Worm (Caenorhabditis elegans) whole organism, late embryonic: ENCODE measurements around the gene Y57A10C.1.

Source experiments
- C08G9.2 ChIP-seq: sonication (generic microtip); optimal IDR thresholded peaks from 2 replicates; lab custom pipeline; 2016; ENCODE audit warnings: mild to moderate bottlenecking, missing genetic modification characterization, moderate library complexity, missing compliant biosample characterization
- C38D4.7 ChIP-seq: fragments of 200-800 bp; sonication (Bioruptor generic); optimal IDR thresholded peaks from 2 replicates; lab custom pipeline; 2018; ENCODE audit warnings: mild to moderate bottlenecking, missing genetic modification characterization, moderate library complexity, missing compliant biosample characterization
- F13H6.1 ChIP-seq: sonication (generic microtip); optimal IDR thresholded peaks from 2 replicates; lab custom pipeline; 2016; ENCODE audit warnings: missing genetic modification characterization, missing compliant biosample characterization
- K09A11.1 ChIP-seq: sonication (generic microtip); optimal IDR thresholded peaks from 2 replicates; lab custom pipeline; 2017; ENCODE audit warnings: antibody characterized with exemption, mild to moderate bottlenecking, missing genetic modification characterization, missing compliant biosample characterization; ENCODE audit not compliant: insufficient read depth
- ahr-1 ChIP-seq: sonication (generic microtip); optimal IDR thresholded peaks from 2 replicates; lab custom pipeline; 2016; ENCODE audit warnings: missing genetic modification characterization, missing compliant biosample characterization
- ceh-14 ChIP-seq: sonication (generic microtip); optimal IDR thresholded peaks from 2 replicates; lab custom pipeline; 2016; ENCODE audit warnings: missing genotype, missing genetic modification characterization, missing compliant biosample characterization
- ceh-18 ChIP-seq: sonication (generic microtip); optimal IDR thresholded peaks from 2 replicates; lab custom pipeline; 2016; ENCODE audit warnings: missing genetic modification characterization, missing compliant biosample characterization
- ceh-19 ChIP-seq: fragments of 200-800 bp; sonication (Bioruptor generic); optimal IDR thresholded peaks from 2 replicates; lab custom pipeline; 2018; ENCODE audit warnings: mild to moderate bottlenecking, missing genetic modification characterization, missing compliant biosample characterization
- ceh-2 ChIP-seq: sonication (generic microtip); optimal IDR thresholded peaks from 2 replicates; lab custom pipeline; 2016; ENCODE audit warnings: missing genotype, missing genetic modification characterization, missing compliant biosample characterization
- ceh-24 ChIP-seq: sonication (generic microtip); optimal IDR thresholded peaks from 2 replicates; lab custom pipeline; 2016; ENCODE audit warnings: mild to moderate bottlenecking, missing genetic modification characterization, missing compliant biosample characterization
- ceh-31 ChIP-seq: sonication (generic microtip); optimal IDR thresholded peaks from 2 replicates; lab custom pipeline; 2016; ENCODE audit warnings: missing genetic modification characterization, missing compliant biosample characterization
- ceh-34 ChIP-seq: sonication (generic microtip); optimal IDR thresholded peaks from 2 replicates; lab custom pipeline; 2016; ENCODE audit warnings: mild to moderate bottlenecking, missing genetic modification characterization, missing compliant biosample characterization
- ceh-45 ChIP-seq: fragments of 200-800 bp; sonication (Bioruptor generic); IDR thresholded peaks from 2 replicates; pipeline ENCODE4 v1.3.6; 2022; ENCODE audit warnings: missing genetic modification reagents, missing genetic modification characterization, missing compliant biosample characterization
- ceh-48 ChIP-seq: sonication (generic microtip); optimal IDR thresholded peaks from 2 replicates; lab custom pipeline; 2016; ENCODE audit warnings: missing genetic modification characterization, inconsistent platforms, missing compliant biosample characterization
- che-1 ChIP-seq: sonication (generic microtip); optimal IDR thresholded peaks from 2 replicates; lab custom pipeline; 2016; ENCODE audit warnings: mild to moderate bottlenecking, missing genetic modification characterization, missing compliant biosample characterization
- dmd-4 ChIP-seq: sonication (generic microtip); optimal IDR thresholded peaks from 2 replicates; lab custom pipeline; 2016; ENCODE audit warnings: borderline replicate concordance, missing genetic modification characterization, missing compliant biosample characterization
- dve-1 ChIP-seq: sonication (generic microtip); optimal IDR thresholded peaks from 2 replicates; lab custom pipeline; 2017; ENCODE audit warnings: antibody characterized with exemption, mild to moderate bottlenecking, missing genetic modification characterization, missing compliant biosample characterization
- elt-2 ChIP-seq: sonication (generic microtip); optimal IDR thresholded peaks from 2 replicates; lab custom pipeline; 2016; ENCODE audit warnings: missing genetic modification reagents, missing genetic modification characterization, missing compliant biosample characterization
- elt-4 ChIP-seq: sonication (generic microtip); optimal IDR thresholded peaks from 2 replicates; lab custom pipeline; 2016; ENCODE audit warnings: missing genetic modification characterization, missing compliant biosample characterization
- eyg-1 ChIP-seq: sonication (generic microtip); optimal IDR thresholded peaks from 2 replicates; lab custom pipeline; 2016; ENCODE audit warnings: missing genotype, missing genetic modification characterization, missing compliant biosample characterization
- fax-1 ChIP-seq: sonication (generic microtip); optimal IDR thresholded peaks from 2 replicates; lab custom pipeline; 2016; ENCODE audit warnings: missing genotype, missing genetic modification characterization, missing compliant biosample characterization
- fkh-10 ChIP-seq: fragments of 150-350 bp; optimal IDR thresholded peaks from 2 replicates; lab custom pipeline; 2014; ENCODE audit warnings: missing biosample characterization, missing genetic modification reagents, missing genetic modification characterization
- fkh-6 ChIP-seq: sonication (generic microtip); optimal IDR thresholded peaks from 2 replicates; lab custom pipeline; 2016; ENCODE audit warnings: missing genetic modification characterization, missing compliant biosample characterization
- hlh-13 ChIP-seq: fragments of 200-800 bp; sonication (Bioruptor generic); optimal IDR thresholded peaks from 2 replicates; lab custom pipeline; 2018; ENCODE audit warnings: mild to moderate bottlenecking, missing genetic modification characterization, missing compliant biosample characterization
- hlh-8 ChIP-seq: sonication (generic microtip); optimal IDR thresholded peaks from 2 replicates; lab custom pipeline; 2016; ENCODE audit warnings: missing genotype, missing genetic modification characterization, missing compliant biosample characterization
- lin-11 ChIP-seq: fragments of 200-800 bp; sonication (Bioruptor generic); optimal IDR thresholded peaks from 2 replicates; lab custom pipeline; 2018; ENCODE audit warnings: mild to moderate bottlenecking, missing genetic modification characterization, missing compliant biosample characterization
- nhr-11 ChIP-seq: fragments of 150-350 bp; optimal IDR thresholded peaks from 2 replicates; lab custom pipeline; 2014; ENCODE audit warnings: missing biosample characterization, missing genetic modification characterization
- nhr-232 ChIP-seq: sonication (generic microtip); optimal IDR thresholded peaks from 2 replicates; lab custom pipeline; 2016; ENCODE audit warnings: missing genetic modification characterization, missing compliant biosample characterization
- npax-4 ChIP-seq: sonication (generic microtip); optimal IDR thresholded peaks from 2 replicates; lab custom pipeline; 2016; ENCODE audit warnings: missing genetic modification characterization, missing compliant biosample characterization
- odd-2 ChIP-seq: sonication (generic microtip); optimal IDR thresholded peaks from 2 replicates; lab custom pipeline; 2017; ENCODE audit warnings: antibody characterized with exemption, mild to moderate bottlenecking, missing genetic modification characterization, missing compliant biosample characterization
- pax-1 ChIP-seq: fragments of 150-350 bp; optimal IDR thresholded peaks from 2 replicates; lab custom pipeline; 2014; ENCODE audit warnings: missing biosample characterization, missing genetic modification characterization
- pqm-1 ChIP-seq: sonication (generic microtip); optimal IDR thresholded peaks from 2 replicates; lab custom pipeline; 2016; ENCODE audit warnings: missing genetic modification characterization, missing compliant biosample characterization
- rnt-1 ChIP-seq: sonication (generic microtip); optimal IDR thresholded peaks from 2 replicates; lab custom pipeline; 2016; ENCODE audit warnings: missing genetic modification characterization, missing compliant biosample characterization
- sdc-2 ChIP-seq: sonication (generic microtip); optimal IDR thresholded peaks from 2 replicates; lab custom pipeline; 2016; ENCODE audit warnings: missing genotype, missing genetic modification characterization, missing compliant biosample characterization
- sox-2 ChIP-seq: fragments of 200-800 bp; sonication (Bioruptor generic); IDR thresholded peaks from 2 replicates; pipeline ENCODE4 v1.3.6; 2022; ENCODE audit warnings: missing genetic modification reagents, missing genetic modification characterization, missing compliant biosample characterization
- syd-9 ChIP-seq: sonication (generic microtip); optimal IDR thresholded peaks from 2 replicates; lab custom pipeline; 2016; ENCODE audit warnings: mild to moderate bottlenecking, missing genetic modification characterization, moderate library complexity, missing compliant biosample characterization
- unc-42 ChIP-seq: sonication (generic microtip); optimal IDR thresholded peaks from 2 replicates; lab custom pipeline; 2016; ENCODE audit warnings: missing genotype, missing genetic modification characterization, missing compliant biosample characterization
- unc-55 ChIP-seq: sonication (generic microtip); optimal IDR thresholded peaks from 2 replicates; lab custom pipeline; 2017; ENCODE audit warnings: missing biosample characterization, missing genetic modification reagents, missing genetic modification characterization
- unc-86 ChIP-seq: sonication (generic microtip); optimal IDR thresholded peaks from 2 replicates; lab custom pipeline; 2016; ENCODE audit warnings: missing genetic modification characterization, missing compliant biosample characterization

Y57A10C.1 gene

ce11 chrII:12387487-12387886, 24.8 kb downstream of the Y57A10C.1 start:
- TF ChIP-seq elt-2, result no peak
- TF ChIP-seq, all 69 proteins: peak for 0

- TF ChIP-seq odd-2, result no peak
- TF ChIP-seq ceh-31 (tag; lab: Kevin White, UChicago), result no peak
Observed at ce11 chrII:12386781-12387180, 25.5 kb downstream of the Y57A10C.1 start, which contains the start of gene sre-42. TSS of gene sre-42 (minus strand) at chrII:12386881.

ce11 chrII:12385815-12386214, 26.5 kb downstream of the Y57A10C.1 start:
- no peak for TF ChIP-seq che-1 (tag; lab: Kevin White, UChicago)
- TF ChIP-seq hlh-13 (GFP tag; lab: Kevin White, UChicago), result no peak
- TF ChIP-seq F13H6.1 (tag; lab: Kevin White, UChicago), result no peak
- no peak for TF ChIP-seq dve-1 (tag; lab: Kevin White, UChicago)
- no peak for TF ChIP-seq ceh-14 (tag; lab: Kevin White, UChicago)
- no peak for TF ChIP-seq ceh-31 (tag; lab: Kevin White, UChicago)
- no peak for TF ChIP-seq ahr-1 (tag; lab: Kevin White, UChicago)
- no peak for TF ChIP-seq sdc-2
- TF ChIP-seq ceh-34, result no peak
- TF ChIP-seq fkh-6, result no peak
- TF ChIP-seq hlh-8 (tag; lab: Kevin White, UChicago), result no peak
- no peak for TF ChIP-seq unc-86 (tag; lab: Kevin White, UChicago)

- TF ChIP-seq ceh-18 (no peak), nhr-11 (tag; lab: Kevin White, UChicago) (no peak), eyg-1 (no peak), ceh-31 (tag; lab: Kevin White, UChicago) (peak; percentile 2), ceh-45 (no peak), C38D4.7 (no peak), ceh-48 (tag; lab: Kevin White, UChicago) (peak; percentile 11)
Observed at ce11 chrII:12382625-12383562, 29.4 kb downstream of the Y57A10C.1 start, which contains the start of gene btb-14. TSS of gene btb-14 (plus strand) at chrII:12383463.

ce11 chrII:12380888-12381287, 31.4 kb downstream of the Y57A10C.1 start:
- TF ChIP-seq npax-4 (tag; lab: Kevin White, UChicago) (no peak), dve-1 (tag; lab: Kevin White, UChicago) (peak; percentile 73)

ce11 chrII:12379430-12379829, 32.9 kb downstream of the Y57A10C.1 start, which contains the start of gene marc-5:
TSS of gene marc-5 (minus strand) at chrII:12379530.
- TF ChIP-seq nhr-11 (tag; lab: Kevin White, UChicago), result no peak
- no peak for TF ChIP-seq pqm-1
- no peak for TF ChIP-seq dmd-4
- no peak for TF ChIP-seq ceh-2 (tag; lab: Kevin White, UChicago)
- no peak for TF ChIP-seq ceh-18
- no peak for TF ChIP-seq nhr-232 (tag; lab: Kevin White, UChicago)
- TF ChIP-seq elt-4 (tag; lab: Kevin White, UChicago), result no peak
- TF ChIP-seq K09A11.1 (tag; lab: Kevin White, UChicago), result no peak
- TF ChIP-seq che-1 (tag; lab: Kevin White, UChicago), result no peak
- TF ChIP-seq fax-1, result no peak
- no peak for TF ChIP-seq ceh-34

- TF ChIP-seq sox-2 (no peak), dmd-4 (no peak), unc-55 (GFP tag; lab: Kevin White, UChicago) (no peak), sdc-2 (no peak), unc-42 (tag; lab: Kevin White, UChicago) (no peak), C38D4.7 (no peak), C08G9.2 (tag; lab: Kevin White, UChicago) (no peak), syd-9 (no peak), ceh-24 (tag; lab: Kevin White, UChicago) (no peak), rnt-1 (tag; lab: Kevin White, UChicago) (no peak), lin-11 (tag; lab: Kevin White, UChicago) (no peak), eyg-1 (no peak), ceh-45 (no peak), fkh-10 (GFP tag; lab: Kevin White, UChicago) (no peak), pax-1 (tag; lab: Kevin White, UChicago) (no peak), ceh-19 (GFP tag; lab: Kevin White, UChicago) (no peak)
Observed at ce11 chrII:12378793-12379192, 33.5 kb downstream of the Y57A10C.1 start.
